Worm (Caenorhabditis elegans): ENCODE results near the gene C25D7.16.
A peak's percentile ranks its signal among the peaks of the same experiment; 100 is the strongest.
"Not testable (repeated sequence)": the region's sequence is repeated elsewhere in the genome, so short reads cannot be mapped to it uniquely, and the experiment has no call there.

The C25D7.16 gene

DNA sequence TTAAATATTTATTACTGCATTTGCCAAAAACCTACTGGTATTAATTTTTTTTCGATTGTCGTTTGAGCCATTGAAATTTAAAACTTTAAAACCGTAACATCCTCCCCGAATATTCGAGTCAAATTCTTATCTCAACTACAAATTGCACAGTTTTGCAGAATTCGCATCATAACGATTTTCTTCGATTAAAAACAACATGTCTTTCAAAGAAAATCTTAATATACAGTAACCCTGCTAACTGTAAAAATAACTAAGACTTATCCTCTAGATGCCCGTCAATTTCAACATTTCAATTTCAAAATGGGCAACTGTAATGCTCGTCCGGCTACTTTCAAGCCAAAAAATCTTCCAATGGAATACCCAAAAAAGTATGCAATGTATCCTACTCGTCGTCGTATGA, 35.2 kb upstream of the C25D7.16 start, which contains the start of gene F14H8.5:
F14H8.5 (plus strand) TSS at position 301 of the 400 bp plus-strand sequence.
- no peak for TF ChIP-seq fos-1 (tag; optimal IDR thresholded peaks at IDR 0.05)
- no peak for TF ChIP-seq C34F6.9 (tag; optimal IDR thresholded peaks at IDR 0.05)
- TF ChIP-seq lin-11 (tag; optimal IDR thresholded peaks at IDR 0.05): no peak
- no peak for TF ChIP-seq peb-1 (tag; optimal IDR thresholded peaks at IDR 0.05)
- TF ChIP-seq sem-4 (tag; optimal IDR thresholded peaks at IDR 0.05): no peak
- no peak for TF ChIP-seq aly-2 (tag; optimal IDR thresholded peaks at IDR 0.05)
- no peak for TF ChIP-seq ceh-82 (tag; optimal IDR thresholded peaks at IDR 0.05)
- no peak for TF ChIP-seq nhr-237 (tag; optimal IDR thresholded peaks at IDR 0.05)

DNA sequence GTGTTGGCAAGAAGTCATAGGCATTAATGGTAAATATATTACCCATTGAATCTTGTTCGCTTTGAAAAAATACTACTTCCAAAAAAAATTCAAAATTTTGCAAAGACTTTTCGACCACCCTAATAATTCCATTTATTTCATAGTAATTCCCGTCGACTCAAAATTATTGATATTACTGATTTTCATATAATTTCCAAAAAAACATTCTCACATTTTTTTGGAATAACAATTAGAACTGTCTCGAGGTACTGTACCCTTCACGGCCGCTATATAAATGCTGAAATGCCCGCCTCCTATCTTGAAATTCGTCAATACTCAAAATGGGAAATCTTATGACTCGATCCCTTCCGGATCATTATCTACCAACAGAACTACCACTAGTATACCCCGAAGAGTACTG, 32.4 kb upstream of the C25D7.16 start, which contains the start of gene F14H8.4:
F14H8.4 (plus strand) TSS at position 301 of the 400 bp plus-strand sequence.
- TF ChIP-seq snpc-4 (tag; optimal IDR thresholded peaks at IDR 0.05) (no peak), dmd-4 (tag; optimal IDR thresholded peaks at IDR 0.05) (no peak), fos-1 (tag; optimal IDR thresholded peaks at IDR 0.05) (no peak)

DNA sequence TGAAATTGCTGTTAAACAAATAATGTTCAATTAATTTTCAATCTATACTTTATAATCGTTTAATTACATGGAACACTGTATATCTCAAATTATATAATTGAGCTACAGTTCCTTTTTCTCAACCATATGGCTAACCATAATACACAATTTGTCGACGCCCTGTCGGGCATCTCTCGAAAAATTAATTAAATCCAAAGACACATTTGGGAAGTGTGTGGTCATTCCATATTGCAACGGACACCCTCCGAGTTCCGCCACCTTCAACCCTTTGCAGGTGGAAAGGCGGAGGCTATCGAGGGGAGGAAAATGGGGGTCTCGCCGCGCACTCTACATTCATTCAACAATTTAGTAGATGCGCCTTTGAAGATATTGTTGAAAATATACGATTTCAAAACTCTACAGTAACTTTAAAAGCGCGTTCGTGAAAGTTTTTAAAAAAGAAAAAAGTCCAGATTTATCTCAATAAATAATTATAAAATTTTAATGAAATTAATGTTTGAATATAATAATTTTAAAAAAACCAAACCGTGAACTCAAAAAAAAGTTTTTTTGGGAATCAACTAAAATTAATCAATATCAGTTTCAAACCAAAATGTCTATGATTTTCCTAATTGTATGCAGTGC, 27.0 kb upstream of the C25D7.16 start, which contains the start of gene F14H8.8:
F14H8.8 (plus strand) TSS at position 574 of the 624 bp plus-strand sequence.
- TF ChIP-seq nhr-12 (tag; optimal IDR thresholded peaks at IDR 0.05): no peak
- peak; percentile 94 for TF ChIP-seq snpc-4 (tag; optimal IDR thresholded peaks at IDR 0.05)
- peak; percentile 10 for TF ChIP-seq gmeb-1 (tag; optimal IDR thresholded peaks at IDR 0.05)
- TF ChIP-seq nhr-6 (tag; optimal IDR thresholded peaks at IDR 0.05): no peak
- no peak for TF ChIP-seq unc-62 (GFP tag; optimal IDR thresholded peaks at IDR 0.05)
- peak; percentile 9 for TF ChIP-seq ceh-16 (tag; optimal IDR thresholded peaks at IDR 0.05)
- TF ChIP-seq sma-9 (GFP tag; optimal IDR thresholded peaks at IDR 0.05): no peak
- TF ChIP-seq sma-9 (tag; optimal IDR thresholded peaks at IDR 0.05): no peak
- TF ChIP-seq sma-3 (GFP tag; optimal IDR thresholded peaks at IDR 0.05): peak; percentile 64
- no peak for TF ChIP-seq C34F6.9 (tag; optimal IDR thresholded peaks at IDR 0.05)
- peak; percentile 11 for TF ChIP-seq fos-1 (tag; optimal IDR thresholded peaks at IDR 0.05)
- no peak for TF ChIP-seq mab-5 (tag; optimal IDR thresholded peaks at IDR 0.05)
- TF ChIP-seq skn-1 (tag; optimal IDR thresholded peaks at IDR 0.05): no peak
- TF ChIP-seq nhr-21 (tag; optimal IDR thresholded peaks at IDR 0.05): peak; percentile 18
- no peak for TF ChIP-seq lin-13 (GFP tag; optimal IDR thresholded peaks at IDR 0.05)
- TF ChIP-seq ztf-4 (tag; optimal IDR thresholded peaks at IDR 0.05): no peak

DNA sequence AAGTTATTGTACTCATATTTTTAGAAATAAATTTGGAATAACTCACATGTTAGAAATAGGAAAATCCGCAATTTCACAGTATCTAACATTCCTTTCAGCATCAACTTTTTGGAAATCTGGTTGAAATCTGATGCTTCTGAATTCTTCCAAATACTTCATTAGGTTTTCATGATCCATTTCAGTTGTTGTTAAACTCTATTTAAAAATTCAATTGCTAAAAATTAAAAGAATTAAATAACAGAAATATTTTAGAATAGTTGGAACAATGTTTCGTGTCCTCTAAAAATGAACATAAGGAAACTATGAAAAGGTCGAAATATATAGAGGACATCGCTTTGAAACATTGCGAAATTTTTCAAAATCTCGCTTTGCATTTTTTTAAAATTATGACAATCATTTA, 24.6 kb upstream of the C25D7.16 start, which contains the start of gene cng-1:
cng-1 (minus strand) TSS at position 101 of the 400 bp plus-strand sequence.
- not testable (repeated sequence) for TF ChIP-seq ceh-16, mbf-1, nhr-129 (tag; optimal IDR thresholded peaks at IDR 0.05)

DNA sequence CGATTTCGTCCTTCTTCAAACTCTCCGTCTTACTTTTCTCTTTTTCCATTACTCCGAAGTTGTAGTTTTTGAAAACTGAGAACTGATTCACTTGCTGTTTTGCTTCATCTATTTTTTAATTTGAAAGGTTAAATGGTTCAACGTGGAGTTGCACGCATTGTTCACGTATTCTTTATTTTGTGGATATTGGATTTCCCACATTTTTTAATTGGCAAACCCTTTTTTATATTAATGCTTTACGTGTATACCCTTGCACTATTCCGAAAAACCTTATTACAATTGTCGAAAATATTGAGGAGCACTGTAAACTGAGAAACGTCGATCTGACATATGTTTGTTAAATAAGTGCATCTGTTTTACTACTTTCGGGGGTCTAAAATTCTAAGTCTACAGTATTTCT, 19.2 kb upstream of the C25D7.16 start, which contains the start of gene melo-3:
melo-3 (minus strand) TSS at position 101 of the 400 bp plus-strand sequence.
- TF ChIP-seq unc-39, skn-1, mdl-1 (tag; optimal IDR thresholded peaks at IDR 0.05): not testable (repeated sequence)

DNA sequence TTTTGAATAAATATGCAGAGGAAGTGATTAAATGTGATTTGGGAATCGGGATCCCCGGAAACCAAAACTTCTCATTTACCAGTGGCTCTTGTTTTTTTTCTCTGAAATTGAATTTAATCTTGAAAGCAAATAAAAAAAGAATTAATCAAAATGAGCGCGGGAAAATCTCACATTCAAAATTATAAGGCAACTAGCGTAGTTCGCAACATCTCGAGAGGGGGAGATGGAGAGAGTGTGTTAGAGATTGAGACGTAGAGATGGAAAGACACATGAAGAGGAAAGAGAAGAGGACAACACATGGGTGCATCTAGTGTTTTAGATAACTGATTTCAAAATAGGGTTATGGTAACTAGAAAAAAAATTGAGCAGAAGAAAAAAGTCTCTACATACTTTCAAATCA, 7.9 kb upstream of the C25D7.16 start, which contains the start of gene sdc-3:
sdc-3 (minus strand) TSS at position 101 of the 400 bp plus-strand sequence.
- TF ChIP-seq unc-62 (GFP tag; optimal IDR thresholded peaks at IDR 0.05): no peak
- no peak for TF ChIP-seq elt-1 (tag; optimal IDR thresholded peaks at IDR 0.05)
- no peak for TF ChIP-seq nhr-237 (tag; optimal IDR thresholded peaks at IDR 0.05)
- no peak for TF ChIP-seq ztf-11 (tag; optimal IDR thresholded peaks at IDR 0.05)
- TF ChIP-seq Y55F3AM.14 (GFP tag; optimal IDR thresholded peaks at IDR 0.05): no peak
- no peak for TF ChIP-seq R02D3.7 (tag; optimal IDR thresholded peaks at IDR 0.05)
- no peak for TF ChIP-seq nhr-6 (tag; optimal IDR thresholded peaks at IDR 0.05)
- TF ChIP-seq nhr-21 (tag; optimal IDR thresholded peaks at IDR 0.05): no peak
- TF ChIP-seq zag-1 (tag; optimal IDR thresholded peaks at IDR 0.05): no peak
- no peak for TF ChIP-seq nhr-11 (tag; optimal IDR thresholded peaks at IDR 0.05)
- peak; percentile 28 for TF ChIP-seq C34F6.9 (tag; optimal IDR thresholded peaks at IDR 0.05)
- peak; percentile 18 for TF ChIP-seq fos-1 (tag; optimal IDR thresholded peaks at IDR 0.05)
